Worm (Caenorhabditis elegans) whole organism, L2 larva: ENCODE results near the gene T12G3.2.

ENCODE experiments used
- Y55F3AM.14 ChIP-seq: fragments of 200-800 bp; sonication (Bioruptor generic); optimal IDR thresholded peaks from 2 replicates; lab custom pipeline; 2018; ENCODE audit warnings: mild to moderate bottlenecking, missing genetic modification characterization, missing compliant biosample characterization
- elt-1 ChIP-seq: fragments of 150-350 bp; optimal IDR thresholded peaks from 2 replicates; lab custom pipeline; 2014; ENCODE audit warnings: missing biosample characterization, missing genetic modification characterization
- fos-1 ChIP-seq: fragments of 150-350 bp; optimal IDR thresholded peaks from 2 replicates; lab custom pipeline; 2014; ENCODE audit warnings: missing biosample characterization, missing genetic modification characterization
- lsy-2 ChIP-seq, 2 experiments: fragments of 150-350 bp in 1 of 2; sonication (generic microtip) in 1 of 2; optimal IDR thresholded peaks; 2 replicates each; lab custom pipeline; 2014 to 2017; ENCODE audit warnings: missing biosample characterization in 2 of 2, missing genetic modification characterization in 2 of 2
- nhr-12 ChIP-seq: fragments of 150-350 bp; optimal IDR thresholded peaks from 2 replicates; lab custom pipeline; 2014; ENCODE audit warnings: missing biosample characterization, missing genetic modification characterization
- nhr-237 ChIP-seq: fragments of 150-350 bp; optimal IDR thresholded peaks from 2 replicates; lab custom pipeline; 2014; ENCODE audit warnings: missing biosample characterization, missing genetic modification characterization
- nhr-6 ChIP-seq: fragments of 150-350 bp; optimal IDR thresholded peaks from 2 replicates; lab custom pipeline; 2014; ENCODE audit warnings: missing biosample characterization, missing genetic modification characterization
- nhr-77 ChIP-seq: fragments of 150-350 bp; optimal IDR thresholded peaks from 2 replicates; lab custom pipeline; 2014; ENCODE audit warnings: missing biosample characterization, missing genetic modification characterization
- skn-1 ChIP-seq: sonication (generic microtip); optimal IDR thresholded peaks from 2 replicates; lab custom pipeline; 2017; ENCODE audit warnings: missing biosample characterization, missing genetic modification characterization
- unc-55 ChIP-seq: fragments of 150-350 bp; sonication (generic microtip); optimal IDR thresholded peaks from 3 replicates; lab custom pipeline; 2014; ENCODE audit warnings: missing biosample characterization, missing genetic modification reagents, missing genetic modification characterization
- ztf-4 ChIP-seq: fragments of 150-350 bp; optimal IDR thresholded peaks from 2 replicates; lab custom pipeline; 2014; ENCODE audit warnings: missing biosample characterization, missing genetic modification characterization

- no peak for TF ChIP-seq nhr-77 (tag; lab: Kevin White, UChicago)
- no peak for TF ChIP-seq nhr-6 (tag; lab: Kevin White, UChicago)
- TF ChIP-seq lsy-2 (tag; optimal IDR thresholded peaks at IDR 0.05; lab: Kevin White, UChicago) = peak in 1 of 2 experiments; percentile 72
- TF ChIP-seq Y55F3AM.14 (GFP tag; lab: Kevin White, UChicago) = no peak
- TF ChIP-seq unc-55 (GFP tag; lab: Kevin White, UChicago) = peak; percentile 20
- TF ChIP-seq skn-1 (tag; lab: Kevin White, UChicago) = no peak
- no peak for TF ChIP-seq nhr-12 (tag; lab: Kevin White, UChicago)
- no peak for TF ChIP-seq ztf-4 (tag; lab: Kevin White, UChicago)
- no peak for TF ChIP-seq nhr-237
- TF ChIP-seq fos-1 (tag; lab: Kevin White, UChicago) = no peak
- no peak for TF ChIP-seq elt-1 (tag; lab: Kevin White, UChicago)
Measured at ce11 chrIV:12093384-12093783, 46.6 kb upstream of the T12G3.2 start, which contains the start of gene cpsf-4.
